Worm (Caenorhabditis elegans) whole organism, L4 larva: Measurements from ENCODE around the gene thoc-7.

ENCODE experiments used
- F10B5.3 ChIP-seq: sonication (generic microtip); optimal IDR thresholded peaks from 2 replicates; lab custom pipeline; 2016; ENCODE audit warnings: mild to moderate bottlenecking, missing genetic modification characterization, missing compliant biosample characterization
- F44E2.7 ChIP-seq: fragments of 200-800 bp; sonication (Bioruptor generic); IDR thresholded peaks from 2 replicates; pipeline ENCODE4 v2.1.2; 2022; ENCODE audit warnings: missing genetic modification characterization, missing compliant biosample characterization
- T26A8.4 ChIP-seq: fragments of 200-800 bp; sonication (Bioruptor generic); IDR thresholded peaks from 2 replicates; pipeline ENCODE4 v1.3.6; 2022; ENCODE audit warnings: missing genetic modification characterization, missing compliant biosample characterization
- Y75B8A.6 ChIP-seq: fragments of 200-800 bp; sonication (Bioruptor generic); IDR thresholded peaks from 2 replicates; pipeline ENCODE4 v1.3.6; 2022; ENCODE audit warnings: missing genetic modification reagents, missing genetic modification characterization, missing compliant biosample characterization
- ama-1 ChIP-seq: fragments of 150-350 bp; optimal IDR thresholded peaks from 2 replicates; lab custom pipeline; 2014; ENCODE audit warnings: inconsistent platforms, mixed read lengths
- ceh-32 ChIP-seq: sonication (generic microtip); optimal IDR thresholded peaks from 2 replicates; lab custom pipeline; 2016; ENCODE audit warnings: mild to moderate bottlenecking, missing genetic modification characterization, missing compliant biosample characterization; ENCODE audit not compliant: poor library complexity
- ceh-62 ChIP-seq: sonication (generic microtip); optimal IDR thresholded peaks from 2 replicates; lab custom pipeline; 2017; ENCODE audit warnings: missing biosample characterization, missing genetic modification characterization
- ces-1 ChIP-seq: fragments of 150-350 bp; sonication (generic microtip); optimal IDR thresholded peaks from 4 replicates; lab custom pipeline; 2014; ENCODE audit warnings: missing biosample characterization, missing genetic modification reagents, missing genetic modification characterization
- ctbp-1 ChIP-seq: fragments of 200-800 bp; sonication (Bioruptor generic); IDR thresholded peaks from 2 replicates; pipeline ENCODE4 v1.3.6; 2022; ENCODE audit warnings: missing genetic modification reagents, missing genetic modification characterization, missing compliant biosample characterization
- daf-12 ChIP-seq: fragments of 150-350 bp; optimal IDR thresholded peaks from 2 replicates; lab custom pipeline; 2014; ENCODE audit warnings: missing biosample characterization, missing genetic modification reagents, missing genetic modification characterization
- daf-16 ChIP-seq, 3 experiments: sonication (generic microtip); optimal IDR thresholded peaks; 2 replicates each; lab custom pipeline; 2016 to 2017; ENCODE audit warnings: missing genetic modification characterization in 3 of 3, missing genetic modification reagents in 3 of 3, mild to moderate bottlenecking in 2 of 3, missing compliant biosample characterization in 2 of 3, missing biosample characterization in 1 of 3, moderate library complexity in 1 of 3
- daf-8 ChIP-seq: fragments of 200-800 bp; sonication (Bioruptor generic); IDR thresholded peaks from 2 replicates; pipeline ENCODE4 v1.3.6; 2022; ENCODE audit warnings: missing genetic modification characterization, missing compliant biosample characterization
- egl-27 ChIP-seq: sonication (generic microtip); optimal IDR thresholded peaks from 3 replicates; lab custom pipeline; 2017; ENCODE audit warnings: missing biosample characterization, missing genetic modification reagents, missing genetic modification characterization
- gei-8 ChIP-seq: fragments of 200-800 bp; sonication (Bioruptor generic); optimal IDR thresholded peaks from 2 replicates; lab custom pipeline; 2018; ENCODE audit warnings: mild to moderate bottlenecking, missing genetic modification characterization, missing compliant biosample characterization
- hif-1 ChIP-seq, 2 experiments: sonication (generic microtip); optimal IDR thresholded peaks; 2 replicates each; lab custom pipeline; 2016 to 2017; ENCODE audit warnings: missing compliant biosample characterization in 2 of 2, missing genetic modification characterization in 2 of 2, missing genetic modification reagents in 2 of 2, missing genotype in 2 of 2, mild to moderate bottlenecking in 1 of 2
- hlh-11 ChIP-seq: fragments of 200-800 bp; sonication (Bioruptor generic); optimal IDR thresholded peaks from 2 replicates; lab custom pipeline; 2018; ENCODE audit warnings: mild to moderate bottlenecking, missing genetic modification characterization, missing compliant biosample characterization
- hlh-30 ChIP-seq: sonication (generic microtip); optimal IDR thresholded peaks from 2 replicates; lab custom pipeline; 2017; ENCODE audit warnings: antibody characterized with exemption, mild to moderate bottlenecking, missing genetic modification characterization, missing compliant biosample characterization; ENCODE audit not compliant: insufficient read depth
- hmg-1.1 ChIP-seq: fragments of 200-800 bp; sonication (Bioruptor generic); IDR thresholded peaks from 2 replicates; pipeline ENCODE4 v1.3.6; 2022; ENCODE audit warnings: missing genetic modification reagents, missing genetic modification characterization, missing compliant biosample characterization
- lin-1 ChIP-seq: fragments of 200-800 bp; sonication (Bioruptor generic); IDR thresholded peaks from 2 replicates; pipeline ENCODE4 v1.3.6; 2022; ENCODE audit warnings: missing genetic modification reagents, missing genetic modification characterization, missing compliant biosample characterization
- lin-29 ChIP-seq: fragments of 200-800 bp; sonication (Bioruptor generic); IDR thresholded peaks from 2 replicates; pipeline ENCODE4 v1.3.6; 2022; ENCODE audit warnings: missing genetic modification reagents, missing genetic modification characterization, missing compliant biosample characterization
- lin-38 ChIP-seq: fragments of 200-800 bp; sonication (Bioruptor generic); IDR thresholded peaks from 2 replicates; pipeline ENCODE4 v1.3.6; 2022; ENCODE audit warnings: missing genetic modification reagents, missing genetic modification characterization, missing compliant biosample characterization
- lin-39 ChIP-seq: fragments of 150-350 bp; optimal IDR thresholded peaks from 2 replicates; lab custom pipeline; 2014; ENCODE audit warnings: missing biosample characterization, missing genetic modification reagents, missing genetic modification characterization
- lsy-2 ChIP-seq, 2 experiments: fragments of 150-350 bp in 1 of 2; sonication (generic microtip) in 1 of 2; optimal IDR thresholded peaks; 2 replicates each; lab custom pipeline; 2014 to 2017; ENCODE audit warnings: missing biosample characterization in 2 of 2, missing genetic modification characterization in 2 of 2
- madf-5 ChIP-seq, 2 experiments: fragments of 200-800 bp; sonication (Bioruptor generic); IDR thresholded peaks; 2 replicates each; pipeline ENCODE4 v1.3.6; 2022; ENCODE audit warnings: missing compliant biosample characterization in 2 of 2, missing genetic modification characterization in 2 of 2
- mdl-1 ChIP-seq, 2 experiments: fragments of 150-350 bp in 1 of 2; sonication (generic microtip) in 1 of 2; optimal IDR thresholded peaks; 2 replicates each; lab custom pipeline; 2014 to 2017; ENCODE audit warnings: missing biosample characterization in 2 of 2, missing genetic modification characterization in 2 of 2
- mes-2 ChIP-seq: sonication (generic microtip); optimal IDR thresholded peaks from 2 replicates; lab custom pipeline; 2016; ENCODE audit warnings: missing genotype, mild to moderate bottlenecking, missing genetic modification characterization, missing compliant biosample characterization; ENCODE audit not compliant: poor library complexity, severe bottlenecking
- mxl-2 ChIP-seq: fragments of 200-800 bp; sonication (Bioruptor generic); conservative IDR thresholded peaks from 2 replicates; pipeline ENCODE4 v1.3.6; 2022; ENCODE audit warnings: missing genetic modification reagents, missing genetic modification characterization, missing compliant biosample characterization
- mxl-3 ChIP-seq: fragments of 200-800 bp; sonication (Bioruptor generic); optimal IDR thresholded peaks from 2 replicates; lab custom pipeline; 2018; ENCODE audit warnings: mild to moderate bottlenecking, missing genetic modification characterization, missing compliant biosample characterization
- nhr-102 ChIP-seq: sonication (generic microtip); optimal IDR thresholded peaks from 2 replicates; lab custom pipeline; 2016; ENCODE audit warnings: mild to moderate bottlenecking, missing genetic modification characterization, moderate library complexity, missing compliant biosample characterization
- nhr-237 ChIP-seq: sonication (generic microtip); optimal IDR thresholded peaks from 2 replicates; lab custom pipeline; 2017; ENCODE audit warnings: missing biosample characterization, missing genetic modification characterization
- nhr-25 ChIP-seq: sonication (generic microtip); optimal IDR thresholded peaks from 2 replicates; lab custom pipeline; 2017; ENCODE audit warnings: missing genetic modification characterization, mild to moderate bottlenecking, missing compliant biosample characterization, antibody characterized with exemption, moderate library complexity, borderline replicate concordance; ENCODE audit not compliant: insufficient read depth
- nhr-28 ChIP-seq: fragments of 150-350 bp; optimal IDR thresholded peaks from 2 replicates; lab custom pipeline; 2014; ENCODE audit warnings: missing biosample characterization, missing genetic modification characterization
- nhr-41 ChIP-seq: fragments of 200-800 bp; sonication (Bioruptor generic); IDR thresholded peaks from 2 replicates; pipeline ENCODE4 v1.3.6; 2022; ENCODE audit warnings: missing genetic modification reagents, missing genetic modification characterization, missing compliant biosample characterization
- nhr-77 ChIP-seq: fragments of 150-350 bp; optimal IDR thresholded peaks from 2 replicates; lab custom pipeline; 2014; ENCODE audit warnings: missing biosample characterization, missing genetic modification characterization
- pha-4 ChIP-seq, 2 experiments: fragments of 150-350 bp in 1 of 2; fragments of 200-800 bp in 1 of 2; sonication (Bioruptor generic) in 1 of 2; IDR thresholded peaks in 1 of 2; optimal IDR thresholded peaks in 1 of 2; 2 replicates each; pipeline versions ENCODE4 v1.3.6 to Lab custom; 2014 to 2022; ENCODE audit warnings: missing genetic modification characterization in 2 of 2, missing genetic modification reagents in 2 of 2, missing biosample characterization in 1 of 2, missing compliant biosample characterization in 1 of 2
- php-3 ChIP-seq: fragments of 200-800 bp; sonication (Bioruptor generic); IDR thresholded peaks from 2 replicates; pipeline ENCODE4 v1.3.6; 2022; ENCODE audit warnings: missing genetic modification reagents, missing genetic modification characterization, missing compliant biosample characterization
- rbr-2 ChIP-seq: sonication (generic microtip); optimal IDR thresholded peaks from 2 replicates; lab custom pipeline; 2016; ENCODE audit warnings: missing genotype, missing genetic modification characterization, missing compliant biosample characterization
- saeg-2 ChIP-seq: fragments of 200-800 bp; sonication (Bioruptor generic); IDR thresholded peaks from 2 replicates; pipeline ENCODE4 v1.3.6; 2022; ENCODE audit warnings: missing genetic modification reagents, missing genetic modification characterization, missing compliant biosample characterization
- sdz-12 ChIP-seq: fragments of 200-800 bp; sonication (Bioruptor generic); optimal IDR thresholded peaks from 2 replicates; lab custom pipeline; 2018; ENCODE audit warnings: mild to moderate bottlenecking, missing genetic modification characterization, missing compliant biosample characterization
- snpc-1.2 ChIP-seq: fragments of 200-800 bp; sonication (Bioruptor generic); IDR thresholded peaks from 2 replicates; pipeline ENCODE4 v1.3.6; 2022; ENCODE audit warnings: missing genetic modification reagents, missing genetic modification characterization, missing compliant biosample characterization
- tag-97 ChIP-seq: fragments of 200-800 bp; sonication (Bioruptor generic); IDR thresholded peaks from 2 replicates; pipeline ENCODE4 v1.3.6; 2022; ENCODE audit warnings: missing genetic modification characterization, missing compliant biosample characterization
- unc-62 ChIP-seq, 3 experiments: fragments of 150-350 bp in 1 of 3; sonication (generic microtip); optimal IDR thresholded peaks in 2 of 3; peaks in 1 of 3; 1 replicate in 1 of 3; 2 replicates in 2 of 3; lab custom pipeline; 2014 to 2017; ENCODE audit warnings: missing biosample characterization in 3 of 3, missing genetic modification characterization in 3 of 3, missing genetic modification reagents in 3 of 3, missing genotype in 1 of 3
- zfp-2 ChIP-seq: sonication (generic microtip); optimal IDR thresholded peaks from 2 replicates; lab custom pipeline; 2016; ENCODE audit warnings: mild to moderate bottlenecking, missing genetic modification characterization, missing compliant biosample characterization
- zfp-3 ChIP-seq: fragments of 200-800 bp; sonication (Bioruptor generic); conservative IDR thresholded peaks from 2 replicates; pipeline ENCODE4 v1.3.6; 2022; ENCODE audit warnings: missing genetic modification reagents, missing genetic modification characterization, missing compliant biosample characterization
- zip-11 ChIP-seq: fragments of 200-800 bp; sonication (Bioruptor generic); IDR thresholded peaks from 2 replicates; pipeline ENCODE4 v1.3.6; 2022; ENCODE audit warnings: missing genetic modification characterization, missing compliant biosample characterization
- zip-2 ChIP-seq: fragments of 150-350 bp; optimal IDR thresholded peaks from 2 replicates; lab custom pipeline; 2014; ENCODE audit warnings: missing biosample characterization, missing genetic modification characterization

The thoc-7 gene

DNA sequence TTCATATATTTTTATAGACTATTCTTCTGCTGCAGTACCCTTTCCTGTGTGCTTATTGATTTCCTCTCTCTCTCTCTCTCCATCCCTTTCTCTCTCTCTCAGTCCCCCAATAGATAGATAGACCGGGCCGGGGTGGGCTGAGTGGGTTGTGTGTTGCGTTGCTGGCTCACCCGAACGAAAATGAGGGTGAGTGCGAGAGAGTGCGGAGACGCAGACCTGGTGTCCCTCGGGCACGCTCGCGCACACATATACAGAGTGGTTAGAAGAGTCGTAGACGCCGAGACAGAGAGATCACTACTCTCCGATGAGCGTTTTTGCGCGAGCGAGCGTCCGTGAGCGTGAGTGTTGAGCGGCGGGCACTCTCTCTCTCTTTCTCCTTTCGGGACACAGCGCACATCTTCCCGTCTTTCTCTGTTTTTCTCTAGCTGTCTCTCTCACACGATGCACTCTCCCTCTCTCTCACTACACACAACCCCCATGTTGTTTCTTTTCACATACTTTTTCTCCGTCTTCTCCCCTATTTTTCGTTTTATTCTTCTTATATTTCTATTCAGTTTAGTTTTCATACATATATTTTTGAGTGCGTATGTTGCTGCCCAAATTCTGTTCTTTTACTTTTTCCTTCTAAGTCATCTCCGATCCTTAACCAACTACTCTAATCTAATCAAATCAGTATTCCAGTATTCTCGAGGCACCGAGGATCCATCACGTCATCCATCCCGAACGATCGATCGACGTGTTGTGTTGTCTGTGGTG is 5.1 kb downstream of the thoc-7 start, which contains the start of gene lin-66 (continued):
- TF ChIP-seq ceh-32 (tag; lab: Kevin White, UChicago) (peak; percentile 78), ama-1 (lab: Kevin White, UChicago) (no peak), mxl-3 (peak; percentile 84), daf-16 (GFP tag; optimal IDR thresholded peaks at IDR 0.05; lab: Kevin White, UChicago) (peak; percentile 56 to 64), daf-16 (tag; optimal IDR thresholded peaks at IDR 0.05; lab: Kevin White, UChicago) (peak; percentile 67), daf-8 (GFP tag; lab: Robert Waterston, UW) (no peak), zip-11 (GFP tag; lab: Robert Waterston, UW) (no peak), zip-2 (no peak), daf-12 (tag; lab: Kevin White, UChicago) (no peak), zfp-2 (peak; percentile 16), lin-1 (GFP tag; lab: Robert Waterston, UW) (peak; percentile 68; the same call in 1 of the 2 replicates), lin-29 (GFP tag; lab: Robert Waterston, UW) (no peak), F10B5.3 (peak; percentile 63), ceh-62 (tag; lab: Kevin White, UChicago) (no peak), ctbp-1 (peak; percentile 86), saeg-2 (GFP tag; lab: Robert Waterston, UW) (0 out of 2 replicates have a peak, but pooled peaks have one; percentile 14), nhr-77 (tag; lab: Kevin White, UChicago) (peak; percentile 72), nhr-102 (tag; lab: Kevin White, UChicago) (peak; percentile 73), madf-5 (GFP tag; IDR thresholded peaks at IDR 0.05; lab: Robert Waterston, UW) (0 out of 4 replicates have a peak, but pooled peaks of 1 of the 2 experiments have one; percentile 66), lin-38 (GFP tag; lab: Robert Waterston, UW) (peak; percentile 70), hlh-30 (peak; percentile 87), ces-1 (GFP tag; lab: Kevin White, UChicago) (no peak), Y75B8A.6 (no peak), F44E2.7 (0 out of 2 replicates have a peak, but pooled peaks have one; percentile 25), gei-8 (peak; percentile 2), nhr-25 (tag; lab: Kevin White, UChicago) (peak; percentile 81), lsy-2 (tag; optimal IDR thresholded peaks at IDR 0.05; lab: Kevin White, UChicago) (peak; percentile 74 to 80), sdz-12 (GFP tag; lab: Kevin White, UChicago) (peak; percentile 81), php-3 (GFP tag; lab: Robert Waterston, UW) (peak; percentile 61; the same call in 1 of the 2 replicates), zfp-3 (GFP tag; lab: Robert Waterston, UW) (no peak), hlh-11 (tag; lab: Kevin White, UChicago) (peak; percentile 95), mes-2 (tag; lab: Kevin White, UChicago) (peak; percentile 63), T26A8.4 (peak; percentile 84), tag-97 (GFP tag; lab: Robert Waterston, UW) (no peak), hmg-1.1 (GFP tag; lab: Robert Waterston, UW) (peak; percentile 96), lin-39 (no peak), pha-4 (GFP tag; IDR thresholded peaks at IDR 0.05; lab: Robert Waterston, UW) (peak; percentile 87), pha-4 (tag; optimal IDR thresholded peaks at IDR 0.05; lab: Kevin White, UChicago) (no peak), mdl-1 (tag; optimal IDR thresholded peaks at IDR 0.05; lab: Kevin White, UChicago) (peak; percentile 87 to 92), nhr-41 (GFP tag; lab: Robert Waterston, UW) (0 out of 2 replicates have a peak, but pooled peaks have one; percentile 57), hif-1 (tag; optimal IDR thresholded peaks at IDR 0.05; lab: Kevin White, UChicago) (peak; percentile 27 to 87), rbr-2 (peak; percentile 95), unc-62 (GFP tag; optimal IDR thresholded peaks at IDR 0.05 in 1 of 2; lab: Kevin White, UChicago) (peak in 1 of 2 experiments; percentile 98), unc-62 (tag; optimal IDR thresholded peaks at IDR 0.05; lab: Kevin White, UChicago) (no peak), mxl-2 (no peak), nhr-28 (tag; lab: Kevin White, UChicago) (peak; percentile 54), egl-27 (tag; lab: Kevin White, UChicago) (peak; percentile 59), snpc-1.2 (GFP tag; lab: Robert Waterston, UW) (peak; percentile 54; the same call in 1 of the 2 replicates), nhr-237 (peak; percentile 8)
